Fruit fly (Drosophila melanogaster): ENCODE results near the gene CG31522.

Gene CG31522

DNA sequence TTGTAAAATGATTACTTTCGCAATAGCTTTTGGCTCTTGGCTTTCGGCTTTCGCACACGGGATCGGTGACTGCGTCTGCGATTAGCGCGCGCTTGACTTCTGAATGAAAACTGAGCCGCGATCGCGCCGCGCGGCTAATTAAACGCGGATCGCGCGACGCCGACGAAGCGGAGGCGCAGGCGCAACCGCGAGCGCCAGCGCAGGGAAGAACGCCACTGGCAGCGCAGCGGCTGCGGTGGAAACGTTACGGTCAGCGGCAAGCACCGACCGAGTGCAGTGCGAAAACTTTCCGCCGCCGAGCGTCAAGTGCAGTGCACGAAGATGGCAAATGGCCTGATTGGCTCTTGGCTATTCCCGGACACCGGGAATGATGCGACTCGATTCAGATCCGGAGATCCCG is at the start of gene CG31522:
Gene CG31522 (minus strand): TSS at position 101 of the 400 bp plus-strand sequence.
- TF ChIP-seq psq (optimal IDR thresholded peaks at IDR 0.05) (no peak), pan (optimal IDR thresholded peaks at IDR 0.05) (no peak), CG8478 (optimal IDR thresholded peaks at IDR 0.05) (no peak), EcR (GFP tag; optimal IDR thresholded peaks at IDR 0.05) (no peak), Dll (optimal IDR thresholded peaks at IDR 0.05) (no peak), usp (GFP tag; optimal IDR thresholded peaks at IDR 0.05) (no peak)

DNA sequence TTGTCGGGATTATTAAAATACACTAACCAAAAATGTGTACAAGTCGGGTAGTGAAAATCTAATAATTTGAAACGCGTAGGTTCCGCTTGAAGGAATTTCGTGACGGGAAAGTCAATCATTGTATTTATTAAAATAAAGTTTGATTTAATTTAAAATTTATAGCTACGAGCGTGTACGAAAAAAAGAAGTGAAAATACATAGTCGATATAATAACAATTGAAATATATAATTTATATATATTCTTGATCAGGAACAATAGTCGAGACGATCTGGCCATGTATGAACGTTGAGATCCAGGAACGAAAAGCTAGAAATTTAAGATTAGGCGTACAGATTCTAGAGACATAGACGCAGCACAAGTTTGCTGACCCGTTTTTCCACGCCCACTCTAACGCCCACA is 43.6 kb upstream of the CG31522 start, which contains the start of gene CG34425:
Gene CG34425 (minus strand): TSS at position 101 of the 400 bp plus-strand sequence.
- TF ChIP-seq CG8478 (optimal IDR thresholded peaks at IDR 0.05): no peak
- no peak for TF ChIP-seq EcR (GFP tag; optimal IDR thresholded peaks at IDR 0.05)
- no peak for TF ChIP-seq pan (optimal IDR thresholded peaks at IDR 0.05)

DNA sequence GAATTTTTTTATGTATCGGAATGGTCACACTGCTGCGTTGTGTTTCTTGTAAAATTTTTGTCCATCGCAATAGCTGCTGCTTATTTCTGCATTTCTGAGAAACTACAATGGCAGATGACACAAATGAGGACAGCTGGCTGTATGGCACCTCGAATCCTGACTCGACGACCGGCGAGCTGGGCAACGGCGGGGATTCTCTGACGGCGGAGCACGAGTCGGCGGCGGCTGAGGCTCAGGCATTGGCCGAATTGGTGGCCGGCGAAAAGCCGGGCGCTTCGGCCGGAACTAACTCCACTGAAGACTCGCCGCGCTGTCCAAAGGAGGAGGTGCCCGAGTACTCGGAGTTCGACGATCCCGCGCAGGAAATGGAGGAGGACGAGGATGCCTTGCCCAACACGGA is 22.3 kb upstream of the CG31522 start, which contains the start of gene Fip1:
Gene Fip1 (plus strand): TSS at position 10 of the 400 bp plus-strand sequence.
- TF ChIP-seq Dll (optimal IDR thresholded peaks at IDR 0.05): no peak
- no peak for TF ChIP-seq EcR (GFP tag; optimal IDR thresholded peaks at IDR 0.05)
- TF ChIP-seq usp (GFP tag; optimal IDR thresholded peaks at IDR 0.05): no peak
- no peak for TF ChIP-seq psq (optimal IDR thresholded peaks at IDR 0.05)
- no peak for TF ChIP-seq pan (optimal IDR thresholded peaks at IDR 0.05)
- TF ChIP-seq CG8478 (optimal IDR thresholded peaks at IDR 0.05): no peak

DNA sequence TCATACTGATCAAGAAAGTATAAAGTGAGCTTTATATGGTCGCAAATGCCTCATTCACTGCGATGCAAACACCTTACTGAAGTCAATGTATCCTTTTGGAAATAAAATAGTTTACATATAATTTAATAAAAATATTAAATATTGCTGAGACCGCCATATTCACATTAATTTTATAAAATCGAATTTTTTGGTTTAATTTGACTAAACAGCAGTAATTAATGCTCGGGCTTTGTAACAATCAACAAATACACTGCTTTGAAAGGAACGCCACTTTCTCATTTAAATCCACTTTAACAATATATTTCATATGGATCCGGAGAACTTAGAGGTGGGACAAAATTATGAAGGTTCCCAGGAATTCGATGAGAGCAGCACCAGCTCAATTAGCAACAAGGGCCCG is 17.8 kb upstream of the CG31522 start, which contains the start of gene sac:
Gene sac (plus strand): TSS at position 301 of the 400 bp plus-strand sequence.
- TF ChIP-seq usp (GFP tag; optimal IDR thresholded peaks at IDR 0.05) (no peak), psq (optimal IDR thresholded peaks at IDR 0.05) (no peak), pan (optimal IDR thresholded peaks at IDR 0.05) (no peak), Dll (optimal IDR thresholded peaks at IDR 0.05) (no peak), EcR (GFP tag; optimal IDR thresholded peaks at IDR 0.05) (no peak), CG8478 (optimal IDR thresholded peaks at IDR 0.05) (no peak)

DNA sequence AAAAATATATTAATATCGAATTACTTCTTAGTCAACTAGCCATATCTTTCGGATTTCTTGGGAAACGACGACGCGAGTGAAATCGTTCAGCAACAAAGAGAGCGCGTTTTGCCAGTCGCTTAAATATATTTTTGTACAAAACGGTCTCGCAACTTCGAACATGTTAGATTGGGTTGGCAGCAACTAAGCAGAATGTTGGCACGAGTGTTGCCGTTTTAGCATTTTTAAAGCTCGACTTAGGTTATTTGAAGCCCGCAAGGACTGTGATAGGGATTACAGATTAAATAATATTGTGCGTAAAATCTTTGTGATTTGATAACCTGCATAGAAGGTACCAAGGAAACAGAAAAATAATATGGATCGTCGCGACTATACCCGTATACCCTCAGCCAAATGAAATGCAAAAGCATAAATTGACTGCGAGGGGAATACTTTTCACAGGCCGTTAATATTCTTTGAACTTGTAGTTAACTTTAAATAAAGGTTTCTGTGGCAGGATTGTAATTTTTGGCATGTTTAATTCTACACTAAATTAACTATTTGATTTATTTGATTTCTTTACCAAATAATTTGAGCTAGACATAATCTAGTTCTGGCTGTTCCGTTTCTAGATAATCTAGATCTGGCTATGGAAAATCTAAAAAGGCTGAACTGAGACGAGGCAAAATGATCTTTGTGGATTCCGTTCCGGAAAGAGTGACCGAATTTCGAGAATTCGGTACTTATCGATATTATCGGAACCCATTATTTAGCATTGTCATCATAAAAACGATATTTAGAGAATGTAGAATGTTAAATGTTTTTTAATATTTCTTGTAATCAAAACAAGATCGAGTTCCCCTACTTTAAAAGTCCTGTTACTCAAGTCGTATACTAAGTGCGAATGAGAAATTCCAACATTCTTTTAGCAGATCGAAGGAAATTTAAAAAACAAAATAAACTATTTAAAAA is 16.6 kb upstream of the CG31522 start, which contains the start of gene CG31523:
Gene CG31523 (minus strand): TSS at position 170 of the 951 bp plus-strand sequence.
- TF ChIP-seq pan (optimal IDR thresholded peaks at IDR 0.05) (no peak), psq (optimal IDR thresholded peaks at IDR 0.05) (no peak), usp (GFP tag; optimal IDR thresholded peaks at IDR 0.05) (no peak), Dll (optimal IDR thresholded peaks at IDR 0.05) (no peak), EcR (GFP tag; optimal IDR thresholded peaks at IDR 0.05) (no peak), CG8478 (optimal IDR thresholded peaks at IDR 0.05) (no peak)

DNA sequence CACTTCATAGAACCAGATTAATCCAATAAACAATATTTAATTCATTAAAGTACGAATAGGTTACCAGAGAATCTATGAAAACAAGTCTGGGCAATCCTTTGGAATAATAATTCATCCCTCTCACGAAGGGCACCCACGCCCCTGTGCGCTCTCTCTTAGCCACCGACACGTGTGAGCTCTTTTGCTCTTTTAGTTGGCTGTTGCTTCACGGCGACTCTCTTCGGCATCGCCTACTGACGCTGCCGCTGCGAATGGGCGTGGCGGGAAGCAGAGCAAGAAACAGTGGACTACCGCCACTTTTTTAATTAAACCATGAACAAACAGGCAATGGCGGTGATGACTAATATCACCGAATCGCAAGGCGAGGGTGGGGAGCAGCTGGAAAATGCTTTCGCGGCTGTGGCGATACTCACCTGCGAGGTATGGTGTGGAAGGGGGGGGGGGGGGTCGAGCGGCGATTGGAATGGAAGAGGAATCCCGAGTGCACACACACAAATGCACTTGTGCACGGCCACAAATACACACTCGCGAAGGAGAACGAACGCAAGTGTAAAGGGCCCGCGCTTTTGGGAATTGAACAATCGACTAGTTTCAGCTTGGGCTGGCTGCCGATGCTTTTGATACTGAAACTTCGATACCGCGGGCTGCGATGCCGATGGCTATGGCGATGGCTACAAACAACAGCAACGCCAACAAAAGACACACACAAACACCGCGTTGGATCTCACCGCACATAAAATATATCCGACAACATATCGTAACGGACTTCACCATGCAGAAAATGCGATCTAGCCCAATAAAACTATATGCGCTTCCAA is 15.7 kb upstream of the CG31522 start:
- TF ChIP-seq psq (optimal IDR thresholded peaks at IDR 0.05) (no peak), Dll (optimal IDR thresholded peaks at IDR 0.05) (peak; percentile 81), usp (GFP tag; optimal IDR thresholded peaks at IDR 0.05) (no peak)

DNA sequence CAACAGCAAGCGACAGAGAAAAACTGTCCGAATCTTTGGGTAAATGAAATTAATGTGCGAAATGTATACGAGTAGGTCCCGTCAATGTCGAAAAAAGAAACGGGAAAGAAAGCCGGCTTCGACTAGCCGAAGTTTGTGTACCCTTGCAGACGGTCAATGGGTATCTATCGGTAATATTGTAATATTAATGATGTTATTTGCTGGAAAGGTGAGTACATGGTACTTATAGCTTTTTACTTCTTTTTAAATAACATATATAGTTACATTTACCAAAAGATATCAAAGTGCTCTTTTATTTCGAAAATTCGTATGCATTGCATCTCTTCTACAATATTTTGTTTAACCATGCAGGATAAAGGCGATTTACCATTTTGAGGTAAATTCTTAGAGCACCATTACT is 13.3 kb upstream of the CG31522 start:
- no peak for TF ChIP-seq psq (optimal IDR thresholded peaks at IDR 0.05)
- no peak for TF ChIP-seq usp (GFP tag; optimal IDR thresholded peaks at IDR 0.05)
- TF ChIP-seq EcR (GFP tag; optimal IDR thresholded peaks at IDR 0.05): no peak

DNA sequence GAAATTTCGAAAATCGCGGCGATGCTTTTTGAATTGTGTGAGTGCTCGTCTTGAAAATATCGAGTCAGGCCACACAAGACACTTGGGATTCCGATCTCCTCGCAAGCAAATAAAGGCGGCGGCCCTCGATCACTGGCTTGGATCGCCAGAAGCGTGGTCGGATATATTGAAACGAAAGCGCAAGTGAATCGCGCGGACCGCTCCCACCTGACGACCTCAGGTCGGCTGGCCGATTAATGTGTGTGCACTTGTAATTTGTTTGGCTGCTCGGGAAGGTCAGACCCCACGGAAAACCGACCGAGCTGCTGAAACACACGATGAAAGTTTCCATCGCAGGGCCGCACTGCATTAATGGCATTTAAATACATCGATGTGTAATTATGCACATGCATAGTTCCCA is 12.7 kb upstream of the CG31522 start:
- no peak for TF ChIP-seq usp (GFP tag; optimal IDR thresholded peaks at IDR 0.05)
- TF ChIP-seq Dll (optimal IDR thresholded peaks at IDR 0.05): no peak
- no peak for TF ChIP-seq EcR (GFP tag; optimal IDR thresholded peaks at IDR 0.05)
- TF ChIP-seq psq (optimal IDR thresholded peaks at IDR 0.05): no peak
- no peak for TF ChIP-seq pan (optimal IDR thresholded peaks at IDR 0.05)
- no peak for TF ChIP-seq CG8478 (optimal IDR thresholded peaks at IDR 0.05)

DNA sequence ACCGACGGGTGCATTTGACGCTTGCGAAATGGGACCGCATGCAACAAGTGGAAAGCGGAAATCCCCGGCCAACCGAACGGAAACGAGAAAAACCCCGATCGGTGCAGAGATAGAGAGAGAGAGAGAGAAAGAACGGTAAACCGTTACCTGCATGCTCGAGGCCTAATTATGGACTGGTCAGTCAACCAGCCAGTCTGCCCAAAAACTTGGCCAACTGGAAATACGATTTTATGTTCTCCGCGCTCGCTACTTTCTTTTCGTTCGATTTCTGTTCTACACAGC is 10.0 kb upstream of the CG31522 start:
- TF ChIP-seq usp (GFP tag; optimal IDR thresholded peaks at IDR 0.05): no peak
- peak in 1 of 2 experiments; percentile 0 for TF ChIP-seq EcR (GFP tag; optimal IDR thresholded peaks at IDR 0.05)
- TF ChIP-seq psq (optimal IDR thresholded peaks at IDR 0.05): no peak

DNA sequence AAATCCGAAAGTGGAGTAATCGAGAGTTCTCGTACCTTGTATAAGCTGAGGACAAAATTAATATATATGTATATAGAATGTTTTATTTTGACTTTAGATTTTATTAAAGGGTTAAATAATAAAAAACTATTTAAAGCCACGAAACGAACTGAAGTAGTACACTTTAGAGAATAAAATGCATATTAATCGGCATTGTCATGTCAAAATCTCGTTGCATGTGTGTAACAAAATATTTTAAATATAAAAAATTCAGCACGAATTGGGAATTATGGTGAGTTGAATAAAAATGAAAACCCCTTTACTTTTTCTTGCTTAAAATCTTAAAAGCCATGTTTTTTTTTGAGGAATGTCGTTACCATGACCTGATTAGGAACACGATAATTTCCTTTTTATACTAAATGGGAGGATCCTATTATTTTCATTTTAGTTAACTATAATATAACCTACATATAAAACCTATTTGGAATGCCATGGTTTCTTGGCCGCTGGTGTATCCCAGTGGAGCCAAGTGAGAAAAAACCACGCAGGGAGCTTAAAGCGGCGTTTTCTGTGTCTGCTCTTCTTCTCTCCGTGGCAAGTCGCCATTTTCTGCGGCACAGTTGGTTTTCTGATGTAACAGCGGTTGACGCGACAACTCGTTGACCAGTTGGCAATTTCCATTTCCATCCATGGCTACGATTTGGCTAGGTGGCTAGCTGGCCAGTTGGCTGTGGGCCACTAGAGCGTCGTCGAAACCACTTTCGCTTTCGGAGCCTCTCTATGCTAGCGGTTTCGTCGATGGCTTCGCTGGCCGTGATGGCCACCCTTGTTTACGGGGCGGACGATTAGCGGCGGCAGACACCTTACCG is 9.4 kb upstream of the CG31522 start:
- TF ChIP-seq usp (GFP tag; optimal IDR thresholded peaks at IDR 0.05): no peak
- TF ChIP-seq pan (optimal IDR thresholded peaks at IDR 0.05): no peak
- TF ChIP-seq EcR (GFP tag; optimal IDR thresholded peaks at IDR 0.05): no peak
- TF ChIP-seq Dll (optimal IDR thresholded peaks at IDR 0.05): no peak
- no peak for TF ChIP-seq CG8478 (optimal IDR thresholded peaks at IDR 0.05)
- TF ChIP-seq psq (optimal IDR thresholded peaks at IDR 0.05): no peak

DNA sequence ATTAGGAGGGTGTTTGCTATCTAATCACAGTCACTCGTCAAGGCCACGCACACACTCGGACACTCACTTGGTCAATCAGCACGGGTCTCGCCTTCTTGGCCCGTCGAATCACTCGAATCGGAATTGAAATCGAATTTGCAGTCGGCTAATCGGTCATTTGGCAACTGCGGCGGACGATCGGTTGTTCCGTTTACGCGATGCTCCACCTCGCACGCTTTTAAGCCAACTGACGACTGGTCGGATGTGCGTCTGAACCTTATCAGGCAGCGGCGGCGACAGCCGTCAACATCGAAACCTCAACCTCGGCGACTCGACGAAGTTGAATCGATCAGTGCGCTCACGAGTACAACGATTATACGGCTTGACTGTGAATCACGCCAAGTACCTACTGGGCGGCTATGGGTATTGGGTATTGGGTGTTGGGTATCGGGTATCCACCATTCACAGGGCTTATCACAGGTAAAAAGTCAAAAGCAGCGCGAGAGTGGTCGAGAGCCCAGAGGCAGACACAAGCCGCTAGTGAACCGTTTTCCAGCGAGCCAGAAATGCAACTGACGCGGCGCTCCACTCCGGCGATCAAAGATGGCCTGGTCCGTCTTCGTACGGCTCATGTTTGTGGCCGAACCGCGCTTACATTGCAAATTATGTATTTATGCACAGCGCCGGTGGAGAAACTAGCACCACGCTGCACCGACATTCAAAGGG is 8.5 kb upstream of the CG31522 start:
- TF ChIP-seq psq (optimal IDR thresholded peaks at IDR 0.05) (no peak), EcR (GFP tag; optimal IDR thresholded peaks at IDR 0.05) (no peak), CG8478 (optimal IDR thresholded peaks at IDR 0.05) (no peak), usp (GFP tag; optimal IDR thresholded peaks at IDR 0.05) (no peak), pan (optimal IDR thresholded peaks at IDR 0.05) (no peak), Dll (optimal IDR thresholded peaks at IDR 0.05) (no peak)
